Worm (Caenorhabditis elegans) whole organism, early embryonic: Measurements from ENCODE around the gene srh-271.

Experiments
- F13C5.2 ChIP-seq: sonication (generic microtip); optimal IDR thresholded peaks from 2 replicates; lab custom pipeline; 2017; ENCODE audit warnings: mild to moderate bottlenecking, missing genetic modification characterization, inconsistent platforms, missing compliant biosample characterization
- aly-1 ChIP-seq: sonication (generic microtip); optimal IDR thresholded peaks from 2 replicates; lab custom pipeline; 2016; ENCODE audit warnings: missing genetic modification characterization, missing compliant biosample characterization
- ama-1 ChIP-seq: fragments of 150-350 bp; optimal IDR thresholded peaks from 2 replicates; lab custom pipeline; 2014
- ceh-36 ChIP-seq: sonication (generic microtip); optimal IDR thresholded peaks from 2 replicates; lab custom pipeline; 2016; ENCODE audit warnings: missing genetic modification characterization, inconsistent platforms, missing compliant biosample characterization
- ets-7 ChIP-seq: sonication (generic microtip); optimal IDR thresholded peaks from 2 replicates; lab custom pipeline; 2016; ENCODE audit warnings: missing genotype, missing genetic modification characterization, missing compliant biosample characterization
- hmbx-1 ChIP-seq: sonication (generic microtip); optimal IDR thresholded peaks from 2 replicates; lab custom pipeline; 2016; ENCODE audit warnings: mild to moderate bottlenecking, missing genetic modification characterization, missing compliant biosample characterization
- pes-1 ChIP-seq: fragments of 200-800 bp; sonication (Bioruptor generic); IDR thresholded peaks from 2 replicates; pipeline ENCODE4 v1.3.6; 2022; ENCODE audit warnings: missing genetic modification reagents, missing genetic modification characterization, missing compliant biosample characterization
- sea-1 ChIP-seq: fragments of 200-800 bp; sonication (Bioruptor generic); conservative IDR thresholded peaks from 2 replicates; pipeline ENCODE4 v1.3.6; 2022; ENCODE audit warnings: missing genetic modification characterization, missing compliant biosample characterization
- tbx-37 ChIP-seq: fragments of 200-800 bp; sonication (Bioruptor generic); conservative IDR thresholded peaks from 2 replicates; pipeline ENCODE4 v1.3.6; 2022; ENCODE audit warnings: missing genetic modification reagents, missing genetic modification characterization, missing compliant biosample characterization
- tra-4 ChIP-seq: sonication (generic microtip); optimal IDR thresholded peaks from 2 replicates; lab custom pipeline; 2017; ENCODE audit warnings: missing genetic modification characterization, missing compliant biosample characterization

- TF ChIP-seq tbx-37 (GFP tag; lab: Robert Waterston, UW), result no peak
- no peak for TF ChIP-seq tra-4
- TF ChIP-seq F13C5.2 (tag; lab: Kevin White, UChicago), result no peak
- TF ChIP-seq pes-1 (GFP tag; lab: Robert Waterston, UW), result no peak
- no peak for TF ChIP-seq ama-1
- TF ChIP-seq sea-1 (GFP tag; lab: Robert Waterston, UW), result no peak
- TF ChIP-seq ceh-36 (tag; lab: Kevin White, UChicago), result no peak
- no peak for TF ChIP-seq aly-1 (tag; lab: Kevin White, UChicago)
- no peak for TF ChIP-seq ets-7 (tag; lab: Kevin White, UChicago)
- no peak for TF ChIP-seq hmbx-1 (tag; lab: Kevin White, UChicago)
Observed at ce11 chrV:2646067-2646466, 24.3 kb upstream of the srh-271 start.
